Worm (Caenorhabditis elegans) whole organism, L1 larva: Measurements from ENCODE around the gene Y102A5C.2.

ENCODE experiments used
- Y116A8C.19 ChIP-seq: sonication (generic microtip); optimal IDR thresholded peaks from 2 replicates; lab custom pipeline; 2016; ENCODE audit warnings: missing compliant biosample characterization, missing genetic modification characterization, borderline replicate concordance
- jun-1 ChIP-seq: fragments of 150-350 bp; optimal IDR thresholded peaks from 2 replicates; lab custom pipeline; 2014; ENCODE audit warnings: missing biosample characterization, missing genetic modification reagents, missing genetic modification characterization
- nhr-20 ChIP-seq: sonication (generic microtip); optimal IDR thresholded peaks from 2 replicates; lab custom pipeline; 2016; ENCODE audit warnings: mild to moderate bottlenecking, missing genetic modification characterization, missing compliant biosample characterization
- nhr-237 ChIP-seq: fragments of 150-350 bp; optimal IDR thresholded peaks from 2 replicates; lab custom pipeline; 2014; ENCODE audit warnings: missing biosample characterization, missing genetic modification characterization
- snpc-4 ChIP-seq: fragments of 150-350 bp; optimal IDR thresholded peaks from 2 replicates; lab custom pipeline; 2014; ENCODE audit warnings: missing biosample characterization, missing genetic modification characterization
- unc-130 ChIP-seq: fragments of 150-350 bp; optimal IDR thresholded peaks from 2 replicates; lab custom pipeline; 2017; ENCODE audit warnings: missing biosample characterization, missing genetic modification characterization, inconsistent platforms
- zip-4 ChIP-seq: fragments of 200-800 bp; sonication (Bioruptor generic); optimal IDR thresholded peaks from 2 replicates; lab custom pipeline; 2018; ENCODE audit warnings: mild to moderate bottlenecking, missing genetic modification characterization, moderate library complexity, missing compliant biosample characterization

- TF ChIP-seq unc-130 (tag; lab: Kevin White, UChicago) (no peak), snpc-4 (tag; lab: Kevin White, UChicago) (no peak), zip-4 (GFP tag; lab: Kevin White, UChicago) (no peak), Y116A8C.19 (tag; lab: Kevin White, UChicago) (no peak), nhr-237 (tag; lab: Kevin White, UChicago) (no peak), nhr-20 (no peak), jun-1 (no peak)
Observed at ce11 chrV:16911294-16911693, 7.2 kb upstream of the Y102A5C.2 start.
